Worm (Caenorhabditis elegans) whole organism, L4 larva: Measurements from ENCODE around the gene F47E1.1.
"Not testable (repeated sequence)": the region's sequence is repeated elsewhere in the genome, so short reads cannot be mapped to it uniquely, and the experiment has no call there.

Experiments used
- D1046.2 ChIP-seq: fragments of 200-800 bp; sonication (Bioruptor generic); IDR thresholded peaks from 2 replicates; pipeline ENCODE4 v1.3.6; 2022; ENCODE audit warnings: missing genetic modification characterization, missing compliant biosample characterization
- F10B5.3 ChIP-seq: sonication (generic microtip); optimal IDR thresholded peaks from 2 replicates; lab custom pipeline; 2016; ENCODE audit warnings: mild to moderate bottlenecking, missing genetic modification characterization, missing compliant biosample characterization
- F26F4.8 ChIP-seq: fragments of 200-800 bp; sonication (Bioruptor generic); conservative IDR thresholded peaks from 2 replicates; pipeline ENCODE4 v1.3.6; 2022; ENCODE audit warnings: missing genetic modification characterization, missing compliant biosample characterization
- F49E8.2 ChIP-seq: sonication (generic microtip); optimal IDR thresholded peaks from 2 replicates; lab custom pipeline; 2016; ENCODE audit warnings: missing compliant biosample characterization, mild to moderate bottlenecking, missing genetic modification characterization, borderline replicate concordance
- Y75B8A.6 ChIP-seq: fragments of 200-800 bp; sonication (Bioruptor generic); IDR thresholded peaks from 2 replicates; pipeline ENCODE4 v1.3.6; 2022; ENCODE audit warnings: missing genetic modification reagents, missing genetic modification characterization, missing compliant biosample characterization
- aha-1 ChIP-seq: fragments of 150-350 bp; peaks from one replicate; lab custom pipeline; 2014; ENCODE audit warnings: missing biosample characterization, missing genetic modification characterization
- arid-1 ChIP-seq: fragments of 200-800 bp; sonication (Bioruptor generic); conservative IDR thresholded peaks from 2 replicates; pipeline ENCODE4 v1.3.6; 2022; ENCODE audit warnings: missing genetic modification reagents, missing genetic modification characterization, missing compliant biosample characterization
- ceh-20 ChIP-seq: fragments of 200-800 bp; sonication (Bioruptor generic); IDR thresholded peaks from 2 replicates; pipeline ENCODE4 v1.3.6; 2022; ENCODE audit warnings: missing genetic modification reagents, missing genetic modification characterization, missing compliant biosample characterization
- ceh-44 ChIP-seq: fragments of 200-800 bp; sonication (Bioruptor generic); IDR thresholded peaks from 2 replicates; pipeline ENCODE4 v1.3.6; 2022; ENCODE audit warnings: missing genetic modification reagents, missing genetic modification characterization, missing compliant biosample characterization
- ceh-62 ChIP-seq: sonication (generic microtip); optimal IDR thresholded peaks from 2 replicates; lab custom pipeline; 2017; ENCODE audit warnings: missing biosample characterization, missing genetic modification characterization
- ctbp-1 ChIP-seq: fragments of 200-800 bp; sonication (Bioruptor generic); IDR thresholded peaks from 2 replicates; pipeline ENCODE4 v1.3.6; 2022; ENCODE audit warnings: missing genetic modification reagents, missing genetic modification characterization, missing compliant biosample characterization
- daf-16 ChIP-seq, 3 experiments: sonication (generic microtip); optimal IDR thresholded peaks; 2 replicates each; lab custom pipeline; 2016 to 2017; ENCODE audit warnings: missing genetic modification characterization in 3 of 3, missing genetic modification reagents in 3 of 3, mild to moderate bottlenecking in 2 of 3, missing compliant biosample characterization in 2 of 3, missing biosample characterization in 1 of 3, moderate library complexity in 1 of 3
- daf-19 ChIP-seq: fragments of 200-800 bp; sonication (Bioruptor generic); conservative IDR thresholded peaks from 2 replicates; pipeline ENCODE4 v1.3.6; 2022; ENCODE audit warnings: missing genetic modification characterization, missing compliant biosample characterization
- dmd-8 ChIP-seq: fragments of 200-800 bp; sonication (Bioruptor generic); IDR thresholded peaks from 2 replicates; pipeline ENCODE4 v1.3.6; 2022; ENCODE audit warnings: missing genetic modification characterization, missing compliant biosample characterization
- dpl-1 ChIP-seq: fragments of 150-350 bp; optimal IDR thresholded peaks from 2 replicates; lab custom pipeline; 2014; ENCODE audit warnings: missing biosample characterization, missing genetic modification reagents, missing genetic modification characterization
- duxl-1 ChIP-seq: sonication (generic microtip); optimal IDR thresholded peaks from 2 replicates; lab custom pipeline; 2016; ENCODE audit warnings: mild to moderate bottlenecking, missing genetic modification characterization, moderate library complexity, missing compliant biosample characterization; ENCODE audit not compliant: poor library complexity
- dve-1 ChIP-seq: sonication (generic microtip); optimal IDR thresholded peaks from 2 replicates; lab custom pipeline; 2017; ENCODE audit warnings: antibody characterized with exemption, mild to moderate bottlenecking, missing genetic modification characterization, missing compliant biosample characterization; ENCODE audit not compliant: insufficient read depth
- egl-43 ChIP-seq: fragments of 200-800 bp; sonication (Bioruptor generic); IDR thresholded peaks from 2 replicates; pipeline ENCODE4 v1.3.6; 2022; ENCODE audit warnings: missing genetic modification reagents, missing genetic modification characterization, missing compliant biosample characterization
- gei-8 ChIP-seq: fragments of 200-800 bp; sonication (Bioruptor generic); optimal IDR thresholded peaks from 2 replicates; lab custom pipeline; 2018; ENCODE audit warnings: mild to moderate bottlenecking, missing genetic modification characterization, missing compliant biosample characterization
- hlh-11 ChIP-seq: fragments of 200-800 bp; sonication (Bioruptor generic); optimal IDR thresholded peaks from 2 replicates; lab custom pipeline; 2018; ENCODE audit warnings: mild to moderate bottlenecking, missing genetic modification characterization, missing compliant biosample characterization
- hlh-30 ChIP-seq: sonication (generic microtip); optimal IDR thresholded peaks from 2 replicates; lab custom pipeline; 2017; ENCODE audit warnings: antibody characterized with exemption, mild to moderate bottlenecking, missing genetic modification characterization, missing compliant biosample characterization; ENCODE audit not compliant: insufficient read depth
- hmg-1.1 ChIP-seq: fragments of 200-800 bp; sonication (Bioruptor generic); IDR thresholded peaks from 2 replicates; pipeline ENCODE4 v1.3.6; 2022; ENCODE audit warnings: missing genetic modification reagents, missing genetic modification characterization, missing compliant biosample characterization
- lim-7 ChIP-seq: fragments of 200-800 bp; sonication (Bioruptor generic); IDR thresholded peaks from 2 replicates; pipeline ENCODE4 v1.3.6; 2022; ENCODE audit warnings: missing genetic modification characterization, missing compliant biosample characterization
- lin-1 ChIP-seq: fragments of 200-800 bp; sonication (Bioruptor generic); IDR thresholded peaks from 2 replicates; pipeline ENCODE4 v1.3.6; 2022; ENCODE audit warnings: missing genetic modification reagents, missing genetic modification characterization, missing compliant biosample characterization
- lin-29 ChIP-seq: fragments of 200-800 bp; sonication (Bioruptor generic); IDR thresholded peaks from 2 replicates; pipeline ENCODE4 v1.3.6; 2022; ENCODE audit warnings: missing genetic modification reagents, missing genetic modification characterization, missing compliant biosample characterization
- lin-38 ChIP-seq: fragments of 200-800 bp; sonication (Bioruptor generic); IDR thresholded peaks from 2 replicates; pipeline ENCODE4 v1.3.6; 2022; ENCODE audit warnings: missing genetic modification reagents, missing genetic modification characterization, missing compliant biosample characterization
- lin-39 ChIP-seq: fragments of 150-350 bp; optimal IDR thresholded peaks from 2 replicates; lab custom pipeline; 2014; ENCODE audit warnings: missing biosample characterization, missing genetic modification reagents, missing genetic modification characterization
- madf-5 ChIP-seq, 2 experiments: fragments of 200-800 bp; sonication (Bioruptor generic); IDR thresholded peaks; 2 replicates each; pipeline ENCODE4 v1.3.6; 2022; ENCODE audit warnings: missing compliant biosample characterization in 2 of 2, missing genetic modification characterization in 2 of 2
- madf-9 ChIP-seq: fragments of 200-800 bp; sonication (Bioruptor generic); conservative IDR thresholded peaks from 2 replicates; pipeline ENCODE4 v1.3.6; 2022; ENCODE audit warnings: missing genetic modification reagents, missing genetic modification characterization, missing compliant biosample characterization
- mep-1 ChIP-seq: fragments of 150-350 bp; sonication (generic microtip); optimal IDR thresholded peaks from 3 replicates; lab custom pipeline; 2014; ENCODE audit warnings: missing biosample characterization, missing genetic modification characterization
- mes-2 ChIP-seq: sonication (generic microtip); optimal IDR thresholded peaks from 2 replicates; lab custom pipeline; 2016; ENCODE audit warnings: missing genotype, mild to moderate bottlenecking, missing genetic modification characterization, missing compliant biosample characterization; ENCODE audit not compliant: poor library complexity, severe bottlenecking
- mxl-2 ChIP-seq: fragments of 200-800 bp; sonication (Bioruptor generic); conservative IDR thresholded peaks from 2 replicates; pipeline ENCODE4 v1.3.6; 2022; ENCODE audit warnings: missing genetic modification reagents, missing genetic modification characterization, missing compliant biosample characterization
- nhr-102 ChIP-seq: sonication (generic microtip); optimal IDR thresholded peaks from 2 replicates; lab custom pipeline; 2016; ENCODE audit warnings: mild to moderate bottlenecking, missing genetic modification characterization, moderate library complexity, missing compliant biosample characterization
- nhr-41 ChIP-seq: fragments of 200-800 bp; sonication (Bioruptor generic); IDR thresholded peaks from 2 replicates; pipeline ENCODE4 v1.3.6; 2022; ENCODE audit warnings: missing genetic modification reagents, missing genetic modification characterization, missing compliant biosample characterization
- pha-4 ChIP-seq, 2 experiments: fragments of 150-350 bp in 1 of 2; fragments of 200-800 bp in 1 of 2; sonication (Bioruptor generic) in 1 of 2; IDR thresholded peaks in 1 of 2; optimal IDR thresholded peaks in 1 of 2; 2 replicates each; pipeline versions ENCODE4 v1.3.6 to Lab custom; 2014 to 2022; ENCODE audit warnings: missing genetic modification characterization in 2 of 2, missing genetic modification reagents in 2 of 2, missing biosample characterization in 1 of 2, missing compliant biosample characterization in 1 of 2
- php-3 ChIP-seq: fragments of 200-800 bp; sonication (Bioruptor generic); IDR thresholded peaks from 2 replicates; pipeline ENCODE4 v1.3.6; 2022; ENCODE audit warnings: missing genetic modification reagents, missing genetic modification characterization, missing compliant biosample characterization
- set-16 ChIP-seq: fragments of 200-800 bp; sonication (Bioruptor generic); IDR thresholded peaks from 2 replicates; pipeline ENCODE4 v1.3.6; 2022; ENCODE audit warnings: missing genetic modification reagents, missing genetic modification characterization, missing compliant biosample characterization
- snpc-1.2 ChIP-seq: fragments of 200-800 bp; sonication (Bioruptor generic); IDR thresholded peaks from 2 replicates; pipeline ENCODE4 v1.3.6; 2022; ENCODE audit warnings: missing genetic modification reagents, missing genetic modification characterization, missing compliant biosample characterization
- tra-1 ChIP-seq: fragments of 200-800 bp; sonication (Bioruptor generic); IDR thresholded peaks from 2 replicates; pipeline ENCODE4 v1.3.6; 2022; ENCODE audit warnings: missing genetic modification reagents, missing genetic modification characterization, missing compliant biosample characterization
- vab-7 ChIP-seq: fragments of 200-800 bp; sonication (Bioruptor generic); IDR thresholded peaks from 2 replicates; pipeline ENCODE4 v1.3.6; 2022; ENCODE audit warnings: missing genetic modification reagents, missing genetic modification characterization, missing compliant biosample characterization
- ztf-7 ChIP-seq: fragments of 150-350 bp; optimal IDR thresholded peaks from 2 replicates; lab custom pipeline; 2014; ENCODE audit warnings: missing biosample characterization, missing genetic modification characterization

F47E1.1 gene

DNA sequence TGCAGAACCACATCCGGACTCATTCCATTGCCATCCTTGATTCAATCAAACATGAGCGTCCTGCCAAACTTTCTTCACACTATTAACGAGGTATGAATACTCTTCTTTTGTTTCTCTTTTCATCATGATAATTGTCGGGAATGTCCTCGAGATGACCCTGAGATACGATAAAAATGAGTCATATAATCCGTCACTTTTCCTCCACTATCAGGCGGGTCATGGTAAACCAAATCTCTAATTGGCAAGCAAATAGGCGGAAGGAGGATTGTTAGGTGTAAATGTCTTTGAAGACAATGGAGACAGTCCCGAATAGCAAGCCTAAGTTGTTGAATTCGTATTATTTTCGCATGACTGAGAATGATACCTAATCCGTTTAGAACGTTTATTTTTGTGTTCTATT lies 11.6 kb downstream of the F47E1.1 start:
- no peak for TF ChIP-seq ceh-62 (tag; lab: Kevin White, UChicago)
- no peak for TF ChIP-seq lin-39
- TF ChIP-seq tra-1 (GFP tag; lab: Robert Waterston, UW) = no peak
- TF ChIP-seq vab-7 (GFP tag; lab: Robert Waterston, UW) = no peak
- no peak for TF ChIP-seq daf-19 (GFP tag; lab: Robert Waterston, UW)
- TF ChIP-seq gei-8 (GFP tag; lab: Kevin White, UChicago) = no peak
- TF ChIP-seq, all 104 proteins: peak for 0

DNA sequence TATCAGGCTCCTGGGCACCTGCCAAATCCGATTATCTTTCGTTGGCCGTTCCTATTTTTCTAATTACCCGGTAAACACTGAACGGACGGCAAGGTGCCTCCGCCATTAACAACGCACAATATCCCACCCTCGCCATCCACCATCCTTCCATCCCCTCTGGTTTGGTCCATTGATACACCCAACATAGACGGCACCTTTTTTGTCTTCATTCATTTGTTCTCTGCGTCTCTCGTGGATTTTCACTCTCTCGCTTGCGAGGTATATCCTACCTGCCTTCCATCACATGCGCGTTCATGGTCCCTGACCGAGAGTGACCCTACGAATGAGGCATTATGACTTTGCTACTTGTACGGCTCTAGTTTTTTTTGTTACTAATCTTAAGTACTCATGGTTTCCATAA lies 12.6 kb downstream of the F47E1.1 start:
- TF ChIP-seq madf-5 (GFP tag; IDR thresholded peaks at IDR 0.05; lab: Robert Waterston, UW) (no peak), aha-1 (tag; lab: Kevin White, UChicago) (peak; percentile 96)

DNA sequence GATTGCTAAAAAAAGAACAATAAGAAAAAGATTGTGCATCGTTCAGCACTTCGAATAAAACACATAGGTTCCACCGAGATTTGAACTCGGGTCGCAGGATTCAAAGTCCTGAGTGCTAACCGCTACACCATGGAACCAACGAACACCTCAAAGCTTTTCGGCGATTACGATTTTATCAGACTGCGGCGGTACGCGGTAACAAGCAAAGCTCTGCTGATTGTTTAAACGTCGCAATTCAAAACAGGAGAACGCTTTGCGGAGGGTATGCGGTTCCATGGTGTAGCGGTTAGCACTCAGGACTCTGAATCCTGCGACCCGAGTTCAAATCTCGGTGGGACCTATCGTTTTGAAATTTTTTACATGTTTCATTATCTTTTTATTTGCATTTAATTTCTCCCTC lies 13.6 kb downstream of the F47E1.1 start:
- TF ChIP-seq dve-1 = peak; percentile 5
- peak; percentile 72 for TF ChIP-seq vab-7 (GFP tag; lab: Robert Waterston, UW)
- TF ChIP-seq ceh-44 (GFP tag; lab: Robert Waterston, UW) = peak; percentile 67
- 0 out of 2 replicates have a peak, but pooled peaks have one; percentile 58 for TF ChIP-seq nhr-41 (GFP tag; lab: Robert Waterston, UW)
- 0 out of 2 replicates have a peak, but pooled peaks have one; percentile 11 for TF ChIP-seq set-16 (GFP tag; lab: Robert Waterston, UW)
- peak; percentile 6; the same call in 1 of the 2 replicates for TF ChIP-seq dmd-8 (GFP tag; lab: Robert Waterston, UW)
- TF ChIP-seq D1046.2 (GFP tag; lab: Robert Waterston, UW) = peak; percentile 56; the same call in 1 of the 2 replicates
- peak; percentile 43 for TF ChIP-seq ztf-7 (tag; lab: Kevin White, UChicago)
- TF ChIP-seq lin-38 (GFP tag; lab: Robert Waterston, UW) = peak; percentile 50
- peak; percentile 22; the same call in 1 of the 2 replicates for TF ChIP-seq php-3 (GFP tag; lab: Robert Waterston, UW)
- TF ChIP-seq madf-5 (GFP tag; IDR thresholded peaks at IDR 0.05; lab: Robert Waterston, UW) = 0 out of 4 replicates have a peak, but pooled peaks of 1 of the 2 experiments have one; percentile 9
- TF ChIP-seq Y75B8A.6 = 0 out of 2 replicates have a peak, but pooled peaks have one; percentile 7
- peak; percentile 69 for TF ChIP-seq pha-4 (GFP tag; IDR thresholded peaks at IDR 0.05; lab: Robert Waterston, UW)
- not testable (repeated sequence) for TF ChIP-seq pha-4 (tag; optimal IDR thresholded peaks at IDR 0.05; lab: Kevin White, UChicago)
- peak; percentile 64 for TF ChIP-seq ctbp-1 (GFP tag; lab: Robert Waterston, UW)
- peak; percentile 32 for TF ChIP-seq mep-1 (tag; lab: Kevin White, UChicago)
- peak; percentile 75 for TF ChIP-seq daf-19 (GFP tag; lab: Robert Waterston, UW)
- peak; percentile 38 for TF ChIP-seq nhr-102 (tag; lab: Kevin White, UChicago)
- TF ChIP-seq lim-7 = peak; percentile 82
- TF ChIP-seq ceh-20 (GFP tag; lab: Robert Waterston, UW) = 0 out of 2 replicates have a peak, but pooled peaks have one; percentile 7
- peak; percentile 41 for TF ChIP-seq mes-2 (tag; lab: Kevin White, UChicago)
- TF ChIP-seq F26F4.8 (GFP tag; lab: Robert Waterston, UW) = peak; percentile 62; the same call in 1 of the 2 replicates
- peak; percentile 17 for TF ChIP-seq hlh-11 (tag; lab: Kevin White, UChicago)
- TF ChIP-seq F49E8.2 (tag; lab: Kevin White, UChicago) = peak; percentile 36
- peak; percentile 57; the same call in 1 of the 2 replicates for TF ChIP-seq lin-1 (GFP tag; lab: Robert Waterston, UW)
- peak; percentile 33 for TF ChIP-seq hlh-30 (tag; lab: Kevin White, UChicago)
- peak; percentile 33 for TF ChIP-seq hmg-1.1
- TF ChIP-seq snpc-1.2 = peak; percentile 77
- peak; percentile 58; the same call in 1 of the 2 replicates for TF ChIP-seq madf-9 (GFP tag; lab: Robert Waterston, UW)
- TF ChIP-seq lin-29 (GFP tag; lab: Robert Waterston, UW) = peak; percentile 42; the same call in 1 of the 2 replicates
- TF ChIP-seq mxl-2 (GFP tag; lab: Robert Waterston, UW) = 0 out of 2 replicates have a peak, but pooled peaks have one; percentile 38
- TF ChIP-seq duxl-1 = peak; percentile 63
- peak; percentile 14 to 33 for TF ChIP-seq daf-16 (GFP tag; optimal IDR thresholded peaks at IDR 0.05; lab: Kevin White, UChicago)
- TF ChIP-seq daf-16 (tag; optimal IDR thresholded peaks at IDR 0.05; lab: Kevin White, UChicago) = peak; percentile 38
- peak; percentile 51 for TF ChIP-seq F10B5.3 (tag; lab: Kevin White, UChicago)
- peak; percentile 88 for TF ChIP-seq egl-43
- TF ChIP-seq dpl-1 (GFP tag; lab: Kevin White, UChicago) = peak; percentile 18
- TF ChIP-seq arid-1 (GFP tag; lab: Robert Waterston, UW) = peak; percentile 28; the same call in 1 of the 2 replicates
